Worm (Caenorhabditis elegans) whole organism, early embryonic: Measurements from ENCODE around the gene T24C12.4.

Experiments
- ets-7 ChIP-seq: sonication (generic microtip); optimal IDR thresholded peaks from 2 replicates; lab custom pipeline; 2016; ENCODE audit warnings: missing genotype, missing genetic modification characterization, missing compliant biosample characterization
- sea-1 ChIP-seq: fragments of 200-800 bp; sonication (Bioruptor generic); conservative IDR thresholded peaks from 2 replicates; pipeline ENCODE4 v1.3.6; 2022; ENCODE audit warnings: missing genetic modification characterization, missing compliant biosample characterization
- tra-4 ChIP-seq: sonication (generic microtip); optimal IDR thresholded peaks from 2 replicates; lab custom pipeline; 2017; ENCODE audit warnings: missing genetic modification characterization, missing compliant biosample characterization

DNA sequence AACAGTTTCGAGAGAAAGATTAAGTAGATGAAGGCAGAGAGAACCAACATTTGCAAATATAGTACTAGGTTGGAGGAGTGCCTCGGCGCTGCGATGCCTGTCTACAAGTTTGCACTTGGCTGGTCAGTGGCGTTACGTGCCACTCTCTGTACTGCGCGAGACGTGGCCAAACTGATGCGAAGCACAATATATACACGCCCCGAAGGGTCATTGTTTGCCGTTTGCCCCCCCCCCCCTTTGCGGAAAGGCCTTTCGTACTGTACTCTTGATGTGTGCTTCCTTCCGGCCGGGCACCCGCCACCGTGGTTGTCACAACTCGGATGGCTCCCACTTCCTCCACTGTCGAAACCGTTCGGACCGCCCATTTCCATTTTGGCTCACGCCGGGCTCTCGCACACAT lies 7.3 kb upstream of the T24C12.4 start:
- TF ChIP-seq ets-7, result no peak
- TF ChIP-seq sea-1 (GFP tag; lab: Robert Waterston, UW), result no peak
- no peak for TF ChIP-seq tra-4 (tag; lab: Kevin White, UChicago)
